Worm (Caenorhabditis elegans): ENCODE measurements around the gene srh-74.

ce11 chrV:11004094-11004493 is 44.5 kb downstream of the srh-74 start:
- no peak for TF ChIP-seq him-1 (tag; optimal IDR thresholded peaks at IDR 0.05)
- TF ChIP-seq dao-5 (tag; optimal IDR thresholded peaks at IDR 0.05), result no peak
- TF ChIP-seq W03F9.2 (tag; optimal IDR thresholded peaks at IDR 0.05), result no peak

Measured in whole organism, L4/young adult.